Worm (Caenorhabditis elegans): ENCODE measurements around the gene pafo-1.

DNA sequence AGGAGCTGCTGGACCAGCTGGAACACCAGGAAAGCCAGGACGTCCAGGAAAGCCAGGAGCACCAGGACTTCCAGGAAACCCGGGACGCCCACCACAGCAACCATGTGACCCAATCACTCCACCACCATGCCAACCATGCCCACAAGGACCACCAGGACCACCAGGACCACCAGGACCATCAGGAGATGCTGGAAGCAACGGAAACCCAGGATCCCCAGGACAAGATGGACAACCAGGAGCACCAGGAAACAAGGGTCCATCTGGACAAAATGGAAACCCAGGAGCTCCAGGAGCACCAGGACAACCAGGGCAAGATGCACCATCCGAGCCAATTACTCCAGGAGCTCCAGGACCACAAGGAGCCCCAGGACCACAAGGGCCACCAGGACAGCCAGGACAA is 37.1 kb upstream of the pafo-1 start:
- TF ChIP-seq tbx-11 (GFP tag; IDR thresholded peaks at IDR 0.05) (0 out of 2 replicates have a peak, but pooled peaks have one; percentile 9), ama-1 (optimal IDR thresholded peaks at IDR 0.05) (no peak), scrt-1 (GFP tag; IDR thresholded peaks at IDR 0.05) (no peak), flt-1 (GFP tag; IDR thresholded peaks at IDR 0.05) (no peak), pes-1 (GFP tag; IDR thresholded peaks at IDR 0.05) (no peak), hnd-1 (tag; optimal IDR thresholded peaks at IDR 0.05) (no peak), ceh-13 (GFP tag; optimal IDR thresholded peaks at IDR 0.05) (no peak), hmg-4 (GFP tag; optimal IDR thresholded peaks at IDR 0.05) (no peak), B0310.2 (tag; optimal IDR thresholded peaks at IDR 0.05) (no peak), F13C5.2 (tag; optimal IDR thresholded peaks at IDR 0.05) (no peak)
